Worm (Caenorhabditis elegans) whole organism, L4 larva: ENCODE measurements around the gene T26G10.1.
"Not testable (repeated sequence)": the region's sequence is repeated elsewhere in the genome, so short reads cannot be mapped to it uniquely, and the experiment has no call there.

Source experiments
- D1046.2 ChIP-seq: fragments of 200-800 bp; sonication (Bioruptor generic); IDR thresholded peaks from 2 replicates; pipeline ENCODE4 v1.3.6; 2022; ENCODE audit warnings: missing genetic modification characterization, missing compliant biosample characterization
- F10B5.3 ChIP-seq: sonication (generic microtip); optimal IDR thresholded peaks from 2 replicates; lab custom pipeline; 2016; ENCODE audit warnings: mild to moderate bottlenecking, missing genetic modification characterization, missing compliant biosample characterization
- F26F4.8 ChIP-seq: fragments of 200-800 bp; sonication (Bioruptor generic); conservative IDR thresholded peaks from 2 replicates; pipeline ENCODE4 v1.3.6; 2022; ENCODE audit warnings: missing genetic modification characterization, missing compliant biosample characterization
- F49E8.2 ChIP-seq: sonication (generic microtip); optimal IDR thresholded peaks from 2 replicates; lab custom pipeline; 2016; ENCODE audit warnings: missing compliant biosample characterization, mild to moderate bottlenecking, missing genetic modification characterization, borderline replicate concordance
- T20F7.1 ChIP-seq: fragments of 200-800 bp; sonication (Bioruptor generic); optimal IDR thresholded peaks from 2 replicates; lab custom pipeline; 2018; ENCODE audit warnings: mild to moderate bottlenecking, missing genetic modification characterization, missing compliant biosample characterization
- Y105C5A.15 ChIP-seq: fragments of 200-800 bp; sonication (Bioruptor generic); IDR thresholded peaks from 2 replicates; pipeline ENCODE4 v1.3.6; 2022; ENCODE audit warnings: missing genetic modification characterization, missing compliant biosample characterization
- Y48G9A.11 ChIP-seq: fragments of 200-800 bp; sonication (Bioruptor generic); IDR thresholded peaks from 2 replicates; pipeline ENCODE4 v1.3.6; 2022; ENCODE audit warnings: missing genetic modification reagents, missing genetic modification characterization, missing compliant biosample characterization
- aha-1 ChIP-seq: fragments of 150-350 bp; peaks from one replicate; lab custom pipeline; 2014; ENCODE audit warnings: missing biosample characterization, missing genetic modification characterization
- aly-2 ChIP-seq: sonication (generic microtip); optimal IDR thresholded peaks from 2 replicates; lab custom pipeline; 2018; ENCODE audit warnings: missing biosample characterization, missing genetic modification characterization
- ceh-32 ChIP-seq: sonication (generic microtip); optimal IDR thresholded peaks from 2 replicates; lab custom pipeline; 2016; ENCODE audit warnings: mild to moderate bottlenecking, missing genetic modification characterization, missing compliant biosample characterization; ENCODE audit not compliant: poor library complexity
- cey-2 ChIP-seq: sonication (generic microtip); optimal IDR thresholded peaks from 3 replicates; lab custom pipeline; 2017; ENCODE audit warnings: missing genetic modification characterization, mild to moderate bottlenecking, missing compliant biosample characterization, antibody characterized with exemption, borderline replicate concordance; ENCODE audit not compliant: insufficient read depth
- ctbp-1 ChIP-seq: fragments of 200-800 bp; sonication (Bioruptor generic); IDR thresholded peaks from 2 replicates; pipeline ENCODE4 v1.3.6; 2022; ENCODE audit warnings: missing genetic modification reagents, missing genetic modification characterization, missing compliant biosample characterization
- duxl-1 ChIP-seq: sonication (generic microtip); optimal IDR thresholded peaks from 2 replicates; lab custom pipeline; 2016; ENCODE audit warnings: mild to moderate bottlenecking, missing genetic modification characterization, moderate library complexity, missing compliant biosample characterization; ENCODE audit not compliant: poor library complexity
- egl-27 ChIP-seq: sonication (generic microtip); optimal IDR thresholded peaks from 3 replicates; lab custom pipeline; 2017; ENCODE audit warnings: missing biosample characterization, missing genetic modification reagents, missing genetic modification characterization
- fkh-10 ChIP-seq: fragments of 150-350 bp; optimal IDR thresholded peaks from 2 replicates; lab custom pipeline; 2014; ENCODE audit warnings: missing biosample characterization, missing genetic modification reagents, missing genetic modification characterization
- hif-1 ChIP-seq, 2 experiments: sonication (generic microtip); optimal IDR thresholded peaks; 2 replicates each; lab custom pipeline; 2016 to 2017; ENCODE audit warnings: missing compliant biosample characterization in 2 of 2, missing genetic modification characterization in 2 of 2, missing genetic modification reagents in 2 of 2, missing genotype in 2 of 2, mild to moderate bottlenecking in 1 of 2
- lim-7 ChIP-seq: fragments of 200-800 bp; sonication (Bioruptor generic); IDR thresholded peaks from 2 replicates; pipeline ENCODE4 v1.3.6; 2022; ENCODE audit warnings: missing genetic modification characterization, missing compliant biosample characterization
- lin-13 ChIP-seq: fragments of 150-350 bp; optimal IDR thresholded peaks from 2 replicates; lab custom pipeline; 2014; ENCODE audit warnings: missing biosample characterization, missing genetic modification reagents, missing genetic modification characterization
- lin-29 ChIP-seq: fragments of 200-800 bp; sonication (Bioruptor generic); IDR thresholded peaks from 2 replicates; pipeline ENCODE4 v1.3.6; 2022; ENCODE audit warnings: missing genetic modification reagents, missing genetic modification characterization, missing compliant biosample characterization
- lir-3 ChIP-seq: sonication (generic microtip); optimal IDR thresholded peaks from 2 replicates; lab custom pipeline; 2016; ENCODE audit warnings: mild to moderate bottlenecking, missing genetic modification characterization, missing compliant biosample characterization
- madf-9 ChIP-seq: fragments of 200-800 bp; sonication (Bioruptor generic); conservative IDR thresholded peaks from 2 replicates; pipeline ENCODE4 v1.3.6; 2022; ENCODE audit warnings: missing genetic modification reagents, missing genetic modification characterization, missing compliant biosample characterization
- mdl-1 ChIP-seq, 2 experiments: fragments of 150-350 bp in 1 of 2; sonication (generic microtip) in 1 of 2; optimal IDR thresholded peaks; 2 replicates each; lab custom pipeline; 2014 to 2017; ENCODE audit warnings: missing biosample characterization in 2 of 2, missing genetic modification characterization in 2 of 2
- mdt-29 ChIP-seq: fragments of 200-800 bp; sonication (Bioruptor generic); IDR thresholded peaks from 2 replicates; pipeline ENCODE4 v1.3.6; 2022; ENCODE audit warnings: missing genetic modification reagents, missing genetic modification characterization, missing compliant biosample characterization
- mep-1 ChIP-seq: fragments of 150-350 bp; sonication (generic microtip); optimal IDR thresholded peaks from 3 replicates; lab custom pipeline; 2014; ENCODE audit warnings: missing biosample characterization, missing genetic modification characterization
- mes-2 ChIP-seq: sonication (generic microtip); optimal IDR thresholded peaks from 2 replicates; lab custom pipeline; 2016; ENCODE audit warnings: missing genotype, mild to moderate bottlenecking, missing genetic modification characterization, missing compliant biosample characterization; ENCODE audit not compliant: poor library complexity, severe bottlenecking
- mxl-3 ChIP-seq: fragments of 200-800 bp; sonication (Bioruptor generic); optimal IDR thresholded peaks from 2 replicates; lab custom pipeline; 2018; ENCODE audit warnings: mild to moderate bottlenecking, missing genetic modification characterization, missing compliant biosample characterization
- nhr-102 ChIP-seq: sonication (generic microtip); optimal IDR thresholded peaks from 2 replicates; lab custom pipeline; 2016; ENCODE audit warnings: mild to moderate bottlenecking, missing genetic modification characterization, moderate library complexity, missing compliant biosample characterization
- nhr-237 ChIP-seq: sonication (generic microtip); optimal IDR thresholded peaks from 2 replicates; lab custom pipeline; 2017; ENCODE audit warnings: missing biosample characterization, missing genetic modification characterization
- nhr-25 ChIP-seq: sonication (generic microtip); optimal IDR thresholded peaks from 2 replicates; lab custom pipeline; 2017; ENCODE audit warnings: missing genetic modification characterization, mild to moderate bottlenecking, missing compliant biosample characterization, antibody characterized with exemption, moderate library complexity, borderline replicate concordance; ENCODE audit not compliant: insufficient read depth
- nhr-28 ChIP-seq: fragments of 150-350 bp; optimal IDR thresholded peaks from 2 replicates; lab custom pipeline; 2014; ENCODE audit warnings: missing biosample characterization, missing genetic modification characterization
- nhr-41 ChIP-seq: fragments of 200-800 bp; sonication (Bioruptor generic); IDR thresholded peaks from 2 replicates; pipeline ENCODE4 v1.3.6; 2022; ENCODE audit warnings: missing genetic modification reagents, missing genetic modification characterization, missing compliant biosample characterization
- nhr-48 ChIP-seq: sonication (generic microtip); optimal IDR thresholded peaks from 2 replicates; lab custom pipeline; 2016; ENCODE audit warnings: mild to moderate bottlenecking, missing genetic modification characterization, missing compliant biosample characterization
- nhr-6 ChIP-seq: fragments of 150-350 bp; optimal IDR thresholded peaks from 2 replicates; lab custom pipeline; 2014; ENCODE audit warnings: missing biosample characterization, missing genetic modification characterization
- nhr-76 ChIP-seq: fragments of 150-350 bp; optimal IDR thresholded peaks from 2 replicates; lab custom pipeline; 2014; ENCODE audit warnings: missing biosample characterization, missing genetic modification characterization
- nhr-77 ChIP-seq: fragments of 150-350 bp; optimal IDR thresholded peaks from 2 replicates; lab custom pipeline; 2014; ENCODE audit warnings: missing biosample characterization, missing genetic modification characterization
- php-3 ChIP-seq: fragments of 200-800 bp; sonication (Bioruptor generic); IDR thresholded peaks from 2 replicates; pipeline ENCODE4 v1.3.6; 2022; ENCODE audit warnings: missing genetic modification reagents, missing genetic modification characterization, missing compliant biosample characterization
- rbr-2 ChIP-seq: sonication (generic microtip); optimal IDR thresholded peaks from 2 replicates; lab custom pipeline; 2016; ENCODE audit warnings: missing genotype, missing genetic modification characterization, missing compliant biosample characterization
- snpc-1.2 ChIP-seq: fragments of 200-800 bp; sonication (Bioruptor generic); IDR thresholded peaks from 2 replicates; pipeline ENCODE4 v1.3.6; 2022; ENCODE audit warnings: missing genetic modification reagents, missing genetic modification characterization, missing compliant biosample characterization
- snpc-4 ChIP-seq: fragments of 150-350 bp; optimal IDR thresholded peaks from 2 replicates; lab custom pipeline; 2014; ENCODE audit warnings: missing biosample characterization, missing genetic modification characterization
- spr-3 ChIP-seq: fragments of 200-800 bp; sonication (Bioruptor generic); optimal IDR thresholded peaks from 2 replicates; lab custom pipeline; 2018; ENCODE audit warnings: mild to moderate bottlenecking, missing genetic modification characterization, missing compliant biosample characterization
- unc-130 ChIP-seq: sonication (generic microtip); optimal IDR thresholded peaks from 2 replicates; lab custom pipeline; 2016; ENCODE audit warnings: missing genetic modification reagents, missing genetic modification characterization, missing compliant biosample characterization
- unc-62 ChIP-seq, 3 experiments: fragments of 150-350 bp in 1 of 3; sonication (generic microtip); optimal IDR thresholded peaks in 2 of 3; peaks in 1 of 3; 1 replicate in 1 of 3; 2 replicates in 2 of 3; lab custom pipeline; 2014 to 2017; ENCODE audit warnings: missing biosample characterization in 3 of 3, missing genetic modification characterization in 3 of 3, missing genetic modification reagents in 3 of 3, missing genotype in 1 of 3
- vab-7 ChIP-seq: fragments of 200-800 bp; sonication (Bioruptor generic); IDR thresholded peaks from 2 replicates; pipeline ENCODE4 v1.3.6; 2022; ENCODE audit warnings: missing genetic modification reagents, missing genetic modification characterization, missing compliant biosample characterization
- zfp-3 ChIP-seq: fragments of 200-800 bp; sonication (Bioruptor generic); conservative IDR thresholded peaks from 2 replicates; pipeline ENCODE4 v1.3.6; 2022; ENCODE audit warnings: missing genetic modification reagents, missing genetic modification characterization, missing compliant biosample characterization
- ztf-11 ChIP-seq: fragments of 150-350 bp; optimal IDR thresholded peaks from 2 replicates; lab custom pipeline; 2014; ENCODE audit warnings: missing biosample characterization, missing genetic modification characterization

Gene T26G10.1

ce11 chrIII:9447634-9448033, 41.2 kb upstream of the T26G10.1 start:
- TF ChIP-seq F26F4.8 (GFP tag; lab: Robert Waterston, UW), result 0 out of 2 replicates have a peak, but pooled peaks have one; percentile 11

- peak; percentile 31 for TF ChIP-seq aha-1 (tag; lab: Kevin White, UChicago)
- peak in 1 of 2 experiments; percentile 36 for TF ChIP-seq unc-62 (GFP tag; optimal IDR thresholded peaks at IDR 0.05 in 1 of 2; lab: Kevin White, UChicago)
- not testable (repeated sequence) for TF ChIP-seq unc-62 (tag; optimal IDR thresholded peaks at IDR 0.05; lab: Kevin White, UChicago)
Observed at ce11 chrIII:9445699-9446098, 39.3 kb upstream of the T26G10.1 start.

- TF ChIP-seq rbr-2 (tag; lab: Kevin White, UChicago) (peak; percentile 84), F10B5.3 (tag; lab: Kevin White, UChicago) (no peak), fkh-10 (GFP tag; lab: Kevin White, UChicago) (peak; percentile 44), cey-2 (no peak), lim-7 (no peak), mes-2 (tag; lab: Kevin White, UChicago) (peak; percentile 92), nhr-76 (tag; lab: Kevin White, UChicago) (no peak), nhr-102 (tag; lab: Kevin White, UChicago) (peak; percentile 26), snpc-4 (no peak), php-3 (no peak), aha-1 (tag; lab: Kevin White, UChicago) (peak; percentile 71), mep-1 (peak; percentile 85), hif-1 (tag; optimal IDR thresholded peaks at IDR 0.05; lab: Kevin White, UChicago) (peak in 1 of 2 experiments; percentile 54), Y48G9A.11 (GFP tag; lab: Robert Waterston, UW) (no peak), T20F7.1 (peak; percentile 69), egl-27 (no peak), ztf-11 (tag; lab: Kevin White, UChicago) (no peak), lir-3 (no peak), zfp-3 (GFP tag; lab: Robert Waterston, UW) (no peak), nhr-41 (no peak), ceh-32 (tag; lab: Kevin White, UChicago) (no peak), madf-9 (GFP tag; lab: Robert Waterston, UW) (no peak), vab-7 (GFP tag; lab: Robert Waterston, UW) (peak; percentile 41; the same call in 1 of the 2 replicates), nhr-25 (tag; lab: Kevin White, UChicago) (peak; percentile 69), F49E8.2 (no peak), aly-2 (tag; lab: Kevin White, UChicago) (no peak), nhr-28 (tag; lab: Kevin White, UChicago) (peak; percentile 69), mxl-3 (GFP tag; lab: Kevin White, UChicago) (peak; percentile 20), ctbp-1 (peak; percentile 38; the same call in 1 of the 2 replicates), nhr-77 (tag; lab: Kevin White, UChicago) (peak; percentile 31), lin-29 (GFP tag; lab: Robert Waterston, UW) (no peak), duxl-1 (tag; lab: Kevin White, UChicago) (peak; percentile 29), snpc-1.2 (no peak), unc-130 (GFP tag; lab: Kevin White, UChicago) (peak; percentile 43), mdl-1 (tag; optimal IDR thresholded peaks at IDR 0.05; lab: Kevin White, UChicago) (peak in 1 of 2 experiments; percentile 62), spr-3 (GFP tag; lab: Kevin White, UChicago) (no peak), nhr-237 (tag; lab: Kevin White, UChicago) (no peak), nhr-6 (tag; lab: Kevin White, UChicago) (peak; percentile 87), lin-13 (peak; percentile 60), D1046.2 (GFP tag; lab: Robert Waterston, UW) (no peak), Y105C5A.15 (GFP tag; lab: Robert Waterston, UW) (no peak), nhr-48 (tag; lab: Kevin White, UChicago) (peak; percentile 7), mdt-29 (no peak)
Observed at ce11 chrIII:9443417-9444027, 37.1 kb upstream of the T26G10.1 start, which contains the start of gene pir-2. TSS of gene pir-2 (minus strand) at chrIII:9443634.
